Worm (Caenorhabditis elegans): Measurements from ENCODE around the gene F37A4.3.

Gene F37A4.3

ce11 chrIII:6723089-6723488 is 4.7 kb downstream of the F37A4.3 start, which contains the start of gene F37A4.1:
TSS of gene F37A4.1 (plus strand) at chrIII:6723389.
- no peak for TF ChIP-seq efl-1 (optimal IDR thresholded peaks at IDR 0.05)
- peak in 1 of 2 experiments; percentile 60 for TF ChIP-seq efl-1 (GFP tag; optimal IDR thresholded peaks at IDR 0.05 in 1 of 2)
- TF ChIP-seq skn-1 (tag; optimal IDR thresholded peaks at IDR 0.05) = no peak

- TF ChIP-seq lin-39 (tag; optimal IDR thresholded peaks at IDR 0.05) = no peak
- TF ChIP-seq nhr-19 (GFP tag; conservative IDR thresholded peaks at IDR 0.05) = no peak
- TF ChIP-seq Y116A8C.19 (tag; optimal IDR thresholded peaks at IDR 0.05; ENCODE audit: borderline replicate concordance) = no peak
- no peak for TF ChIP-seq mdl-1 (tag; optimal IDR thresholded peaks at IDR 0.05)
- TF ChIP-seq unc-62 (GFP tag; optimal IDR thresholded peaks at IDR 0.05) = no peak
- TF ChIP-seq nhr-28 (tag; optimal IDR thresholded peaks at IDR 0.05) = no peak
- no peak for TF ChIP-seq snu-23 (GFP tag; optimal IDR thresholded peaks at IDR 0.05)
- TF ChIP-seq mab-9 (GFP tag; IDR thresholded peaks at IDR 0.05) = no peak
- TF ChIP-seq egl-27 (tag; optimal IDR thresholded peaks at IDR 0.05) = no peak
- no peak for TF ChIP-seq tbx-2 (tag; optimal IDR thresholded peaks at IDR 0.05)
- TF ChIP-seq unc-86 (tag; optimal IDR thresholded peaks at IDR 0.05) = no peak
- TF ChIP-seq vab-15 (tag; optimal IDR thresholded peaks at IDR 0.05) = no peak
- TF ChIP-seq C34B4.2 (tag; optimal IDR thresholded peaks at IDR 0.05) = no peak
- TF ChIP-seq swsn-7 (tag; optimal IDR thresholded peaks at IDR 0.05) = no peak
- no peak for TF ChIP-seq lin-14 (GFP tag; optimal IDR thresholded peaks at IDR 0.05)
- TF ChIP-seq pqm-1 (tag; optimal IDR thresholded peaks at IDR 0.05) = no peak
- TF ChIP-seq alr-1 (tag; optimal IDR thresholded peaks at IDR 0.05; ENCODE audit: borderline replicate concordance) = no peak
- TF ChIP-seq nhr-84 (tag; optimal IDR thresholded peaks at IDR 0.05) = no peak
- no peak for TF ChIP-seq skn-1 (tag; optimal IDR thresholded peaks at IDR 0.05)
- no peak for TF ChIP-seq ztf-4 (tag; optimal IDR thresholded peaks at IDR 0.05)
Measured at ce11 chrIII:6725489-6725888, 7.1 kb downstream of the F37A4.3 start, which contains the start of gene wdr-4. TSS of gene wdr-4 (plus strand) at chrIII:6725789.

- peak; percentile 23 for TF ChIP-seq fkh-8 (tag; optimal IDR thresholded peaks at IDR 0.05)
- TF ChIP-seq blmp-1 (tag; optimal IDR thresholded peaks at IDR 0.05) = no peak
- no peak for TF ChIP-seq nhr-76 (tag; optimal IDR thresholded peaks at IDR 0.05)
- no peak for TF ChIP-seq ceh-82 (tag; optimal IDR thresholded peaks at IDR 0.05)
- TF ChIP-seq grh-1 (GFP tag; IDR thresholded peaks at IDR 0.05) = no peak
- no peak for TF ChIP-seq nhr-12 (tag; optimal IDR thresholded peaks at IDR 0.05)
- peak; percentile 17 for TF ChIP-seq nhr-47 (tag; optimal IDR thresholded peaks at IDR 0.05)
- TF ChIP-seq mef-2 (tag; optimal IDR thresholded peaks at IDR 0.05) = no peak
- peak; percentile 43 for TF ChIP-seq rnt-1 (tag; optimal IDR thresholded peaks at IDR 0.05)
- no peak for TF ChIP-seq lin-14 (GFP tag; optimal IDR thresholded peaks at IDR 0.05)
- TF ChIP-seq sox-4 (tag; optimal IDR thresholded peaks at IDR 0.05) = no peak
- TF ChIP-seq lin-15B (tag; optimal IDR thresholded peaks at IDR 0.05) = no peak
- no peak for TF ChIP-seq fos-1 (tag; optimal IDR thresholded peaks at IDR 0.05)
- TF ChIP-seq elt-2 (tag; optimal IDR thresholded peaks at IDR 0.05) = no peak
- no peak for TF ChIP-seq mdl-1 (tag; optimal IDR thresholded peaks at IDR 0.05)
Measured at ce11 chrIII:6730185-6730850, 11.9 kb downstream of the F37A4.3 start, which contains the start of the genes Y102E9.5 and odr-4. TSS of gene Y102E9.5 (minus strand) at chrIII:6730285. TSS of gene odr-4 (plus strand) at chrIII:6730800.

ce11 chrIII:6731285-6731684 is 12.9 kb downstream of the F37A4.3 start:
- no peak for TF ChIP-seq unc-130 (tag; optimal IDR thresholded peaks at IDR 0.05)
- no peak for TF ChIP-seq nhr-71 (tag; optimal IDR thresholded peaks at IDR 0.05)
- TF ChIP-seq efl-1 (optimal IDR thresholded peaks at IDR 0.05) = peak in 1 of 2 experiments; percentile 41
- peak; percentile 23 to 94 for TF ChIP-seq efl-1 (GFP tag; optimal IDR thresholded peaks at IDR 0.05 in 1 of 2)
- TF ChIP-seq grh-1 (GFP tag; IDR thresholded peaks at IDR 0.05) = no peak
- no peak for TF ChIP-seq ets-5 (GFP tag; IDR thresholded peaks at IDR 0.05)
- TF ChIP-seq hlh-4 (tag; optimal IDR thresholded peaks at IDR 0.05) = no peak
- TF ChIP-seq elt-3 (tag; optimal IDR thresholded peaks at IDR 0.05) = peak in 1 of 6 experiments; percentile 12
- TF ChIP-seq zip-4 (GFP tag; optimal IDR thresholded peaks at IDR 0.05) = no peak
- TF ChIP-seq sox-4 (tag; optimal IDR thresholded peaks at IDR 0.05) = no peak
- TF ChIP-seq dpl-1 (GFP tag; optimal IDR thresholded peaks at IDR 0.05) = peak in 2 of 3 experiments; percentile 22 to 43
- peak in 1 of 2 experiments; percentile 51 for TF ChIP-seq lin-35 (GFP tag; optimal IDR thresholded peaks at IDR 0.05)
- no peak for TF ChIP-seq nhr-20 (tag; optimal IDR thresholded peaks at IDR 0.05)
- TF ChIP-seq mdl-1 (tag; optimal IDR thresholded peaks at IDR 0.05) = no peak
- peak in 1 of 2 experiments; percentile 3 for TF ChIP-seq lsy-2 (tag; optimal IDR thresholded peaks at IDR 0.05)

Data from whole organism, L1 larva.